Fruit fly (Drosophila melanogaster) whole organism, adult: ENCODE results near the gene CkIIalpha-i3.

Experiments
- CG11617 ChIP-seq: fragments of 200-800 bp; sonication (Bioruptor generic); optimal IDR thresholded peaks from 2 replicates; lab custom pipeline; 2017; ENCODE audit warnings: mild to moderate bottlenecking, missing biosample characterization, missing genetic modification reagents, missing genetic modification characterization
- CG12768 ChIP-seq: fragments of 200-800 bp; sonication (Bioruptor generic); optimal IDR thresholded peaks from 2 replicates; lab custom pipeline; 2017; ENCODE audit warnings: missing biosample characterization, missing genetic modification characterization, mild to moderate bottlenecking, moderate library complexity, missing genetic modification reagents
- CG14711 ChIP-seq: fragments of 200-800 bp; sonication (Bioruptor generic); optimal IDR thresholded peaks from 2 replicates; lab custom pipeline; 2018; ENCODE audit warnings: missing biosample characterization, mild to moderate bottlenecking, missing genetic modification characterization, moderate library complexity
- CG1620 ChIP-seq: fragments of 200-800 bp; sonication (Bioruptor generic); optimal IDR thresholded peaks from 2 replicates; lab custom pipeline; 2016; ENCODE audit warnings: missing biosample characterization, missing genetic modification characterization
- CG33017 ChIP-seq: fragments of 200-800 bp; sonication (Bioruptor generic); optimal IDR thresholded peaks from 2 replicates; lab custom pipeline; 2018; ENCODE audit warnings: missing biosample characterization, mild to moderate bottlenecking, missing genetic modification characterization, moderate library complexity
- CG5204 ChIP-seq: fragments of 200-800 bp; sonication (Bioruptor generic); optimal IDR thresholded peaks from 2 replicates; lab custom pipeline; 2016; ENCODE audit warnings: missing biosample characterization, missing genetic modification characterization
- CG7045 ChIP-seq: fragments of 200-800 bp; sonication (Bioruptor generic); optimal IDR thresholded peaks from 2 replicates; lab custom pipeline; 2017; ENCODE audit warnings: missing biosample characterization, mild to moderate bottlenecking, missing genetic modification characterization
- CG7101 ChIP-seq: fragments of 200-800 bp; sonication (Bioruptor generic); optimal IDR thresholded peaks from 2 replicates; lab custom pipeline; 2018; ENCODE audit warnings: missing biosample characterization, mild to moderate bottlenecking, missing genetic modification characterization, moderate library complexity
- Clk ChIP-seq: fragments of 200-800 bp; sonication (Bioruptor generic); optimal IDR thresholded peaks from 2 replicates; lab custom pipeline; 2017; ENCODE audit warnings: missing biosample characterization, missing genetic modification characterization
- Crg-1 ChIP-seq: fragments of 200-800 bp; sonication (Bioruptor generic); optimal IDR thresholded peaks from 2 replicates; lab custom pipeline; 2016; ENCODE audit warnings: missing biosample characterization, missing genetic modification characterization
- Hr96 ChIP-seq: fragments of 200-800 bp; sonication (Bioruptor generic); optimal IDR thresholded peaks from 2 replicates; lab custom pipeline; 2016; ENCODE audit warnings: missing biosample characterization, missing genetic modification characterization
- Mnt ChIP-seq: fragments of 200-800 bp; sonication (Bioruptor generic); optimal IDR thresholded peaks from 2 replicates; lab custom pipeline; 2016; ENCODE audit warnings: missing biosample characterization, mild to moderate bottlenecking, missing genetic modification characterization
- bab1 ChIP-seq: fragments of 200-800 bp; sonication (Bioruptor generic); optimal IDR thresholded peaks from 3 replicates; lab custom pipeline; 2019; ENCODE audit warnings: missing biosample characterization, mild to moderate bottlenecking, missing genetic modification characterization, moderate library complexity
- cic ChIP-seq: fragments of 200-800 bp; sonication (Bioruptor generic); optimal IDR thresholded peaks from 2 replicates; lab custom pipeline; 2017; ENCODE audit warnings: missing biosample characterization, mild to moderate bottlenecking, missing genetic modification characterization, moderate library complexity
- cnc ChIP-seq, 2 experiments: fragments of >200 bp; optimal IDR thresholded peaks; 2 replicates each; lab custom pipeline; 2017
- kay ChIP-seq: fragments of 200-800 bp; sonication (Bioruptor generic); peaks from one replicate; lab custom pipeline; 2016; ENCODE audit warnings: missing biosample characterization, missing genetic modification characterization, borderline replicate concordance
- ovo ChIP-seq: fragments of 200-800 bp; sonication (Bioruptor generic); optimal IDR thresholded peaks from 2 replicates; lab custom pipeline; 2016; ENCODE audit warnings: missing biosample characterization, missing genetic modification characterization
- pad ChIP-seq: fragments of 200-800 bp; sonication (Bioruptor generic); optimal IDR thresholded peaks from 3 replicates; lab custom pipeline; 2017; ENCODE audit warnings: missing biosample characterization, missing genetic modification characterization, mild to moderate bottlenecking, moderate library complexity, missing genetic modification reagents
- tj ChIP-seq: fragments of 200-800 bp; sonication (Bioruptor generic); optimal IDR thresholded peaks from 3 replicates; lab custom pipeline; 2017; ENCODE audit warnings: missing biosample characterization, mild to moderate bottlenecking, missing genetic modification characterization, moderate library complexity
- toe ChIP-seq: fragments of 200-800 bp; sonication (Bioruptor generic); optimal IDR thresholded peaks from 2 replicates; lab custom pipeline; 2016; ENCODE audit warnings: missing biosample characterization, missing genetic modification characterization

Gene CkIIalpha-i3

dm6 chr3L:723654-724461 lies 13.5 kb upstream of the CkIIalpha-i3 start:
- TF ChIP-seq CG14711 (tag; lab: Kevin White, UChicago) = no peak
- peak; percentile 94 for TF ChIP-seq tj (GFP tag; lab: Kevin White, UChicago)
- TF ChIP-seq CG12768 (GFP tag; lab: Kevin White, UChicago) = no peak
- no peak for TF ChIP-seq kay

dm6 chr3L:722386-722785 lies 12.0 kb upstream of the CkIIalpha-i3 start:
- no peak for TF ChIP-seq pad
- no peak for TF ChIP-seq tj (GFP tag; lab: Kevin White, UChicago)
- TF ChIP-seq CG7101 (tag; lab: Kevin White, UChicago) = no peak
- TF ChIP-seq CG11617 (GFP tag; lab: Kevin White, UChicago) = no peak
- TF ChIP-seq cic = no peak
- TF ChIP-seq bab1 = no peak
- no peak for TF ChIP-seq cnc (optimal IDR thresholded peaks at IDR 0.05; lab: Kevin White, UChicago)

- TF ChIP-seq CG33017 = no peak
- no peak for TF ChIP-seq Clk (GFP tag; lab: Kevin White, UChicago)
- no peak for TF ChIP-seq ovo (GFP tag; lab: Kevin White, UChicago)
- TF ChIP-seq CG7101 (tag; lab: Kevin White, UChicago) = no peak
- TF ChIP-seq Hr96 (GFP tag; lab: Kevin White, UChicago) = no peak
- no peak for TF ChIP-seq CG7045 (GFP tag; lab: Kevin White, UChicago)
- no peak for TF ChIP-seq CG14711 (tag; lab: Kevin White, UChicago)
- no peak for TF ChIP-seq CG12768 (GFP tag; lab: Kevin White, UChicago)
- TF ChIP-seq cnc (optimal IDR thresholded peaks at IDR 0.05; lab: Kevin White, UChicago) = no peak
- no peak for TF ChIP-seq CG1620 (GFP tag; lab: Kevin White, UChicago)
- TF ChIP-seq toe (GFP tag; lab: Kevin White, UChicago) = no peak
- no peak for TF ChIP-seq CG5204 (GFP tag; lab: Kevin White, UChicago)
These were observed 11.5 kb upstream of the CkIIalpha-i3 start for dm6 chr3L:721863-722262.

dm6 chr3L:721026-721425 lies 10.6 kb upstream of the CkIIalpha-i3 start:
- TF ChIP-seq CG12768 (GFP tag; lab: Kevin White, UChicago) = no peak

dm6 chr3L:718378-718777 lies 8.0 kb upstream of the CkIIalpha-i3 start:
- TF ChIP-seq CG14711 (tag; lab: Kevin White, UChicago) = no peak
- peak; percentile 92 for TF ChIP-seq tj (GFP tag; lab: Kevin White, UChicago)
- TF ChIP-seq Hr96 (GFP tag; lab: Kevin White, UChicago) = no peak
- TF ChIP-seq toe (GFP tag; lab: Kevin White, UChicago) = no peak
- TF ChIP-seq pad = no peak

dm6 chr3L:716078-716477 lies 5.7 kb upstream of the CkIIalpha-i3 start:
- no peak for TF ChIP-seq CG12768 (GFP tag; lab: Kevin White, UChicago)
- no peak for TF ChIP-seq Mnt (GFP tag; lab: Kevin White, UChicago)
- no peak for TF ChIP-seq CG7101 (tag; lab: Kevin White, UChicago)
- no peak for TF ChIP-seq toe (GFP tag; lab: Kevin White, UChicago)
- TF ChIP-seq bab1 = no peak
- no peak for TF ChIP-seq kay
- TF ChIP-seq tj (GFP tag; lab: Kevin White, UChicago) = no peak
- no peak for TF ChIP-seq CG7045 (GFP tag; lab: Kevin White, UChicago)
- TF ChIP-seq CG11617 (GFP tag; lab: Kevin White, UChicago) = no peak
- TF ChIP-seq Hr96 (GFP tag; lab: Kevin White, UChicago) = no peak
- no peak for TF ChIP-seq pad
- TF ChIP-seq ovo (GFP tag; lab: Kevin White, UChicago) = no peak
- no peak for TF ChIP-seq cic
- no peak for TF ChIP-seq cnc (optimal IDR thresholded peaks at IDR 0.05; lab: Kevin White, UChicago)
- no peak for TF ChIP-seq Clk (GFP tag; lab: Kevin White, UChicago)
- TF ChIP-seq CG14711 (tag; lab: Kevin White, UChicago) = no peak
- TF ChIP-seq Crg-1 (GFP tag; lab: Kevin White, UChicago) = no peak

dm6 chr3L:711839-712553 lies 1.6 kb upstream of the CkIIalpha-i3 start, which contains the start of gene CG13896:
CG13896 (minus strand) TSS chr3L:711850.
- TF ChIP-seq CG7045 (GFP tag; lab: Kevin White, UChicago) (peak; percentile 42), tj (GFP tag; lab: Kevin White, UChicago) (peak; percentile 25), CG7101 (tag; lab: Kevin White, UChicago) (peak; percentile 70), bab1 (peak; percentile 83), cnc (optimal IDR thresholded peaks at IDR 0.05; lab: Kevin White, UChicago) (no peak), Crg-1 (GFP tag; lab: Kevin White, UChicago) (peak; percentile 75), CG5204 (GFP tag; lab: Kevin White, UChicago) (peak; percentile 75), CG14711 (tag; lab: Kevin White, UChicago) (peak; percentile 25), kay (no peak), CG11617 (GFP tag; lab: Kevin White, UChicago) (peak; percentile 50), pad (peak; percentile 69), ovo (GFP tag; lab: Kevin White, UChicago) (peak; percentile 72), Hr96 (GFP tag; lab: Kevin White, UChicago) (peak; percentile 86), CG12768 (GFP tag; lab: Kevin White, UChicago) (no peak), Clk (GFP tag; lab: Kevin White, UChicago) (peak; percentile 22), Mnt (GFP tag; lab: Kevin White, UChicago) (peak; percentile 77), CG33017 (peak; percentile 49), cic (no peak), toe (GFP tag; lab: Kevin White, UChicago) (peak; percentile 79), CG1620 (GFP tag; lab: Kevin White, UChicago) (peak; percentile 91)
